Worm (Caenorhabditis elegans) whole organism, early embryonic: ENCODE measurements around the gene Y43F8B.1.
"Not testable (repeated sequence)": the region's sequence is repeated elsewhere in the genome, so short reads cannot be mapped to it uniquely, and the experiment has no call there.

Source experiments
- B0310.2 ChIP-seq: sonication (generic microtip); optimal IDR thresholded peaks from 2 replicates; lab custom pipeline; 2016; ENCODE audit warnings: mild to moderate bottlenecking, missing genetic modification characterization, missing compliant biosample characterization
- F13C5.2 ChIP-seq: sonication (generic microtip); optimal IDR thresholded peaks from 2 replicates; lab custom pipeline; 2017; ENCODE audit warnings: mild to moderate bottlenecking, missing genetic modification characterization, inconsistent platforms, missing compliant biosample characterization
- ama-1 ChIP-seq: fragments of 150-350 bp; optimal IDR thresholded peaks from 2 replicates; lab custom pipeline; 2014
- ceh-13 ChIP-seq: fragments of 200-800 bp; sonication (Bioruptor generic); optimal IDR thresholded peaks from 2 replicates; lab custom pipeline; 2018; ENCODE audit warnings: mild to moderate bottlenecking, missing genetic modification characterization, missing compliant biosample characterization
- ets-7 ChIP-seq: sonication (generic microtip); optimal IDR thresholded peaks from 2 replicates; lab custom pipeline; 2016; ENCODE audit warnings: missing genotype, missing genetic modification characterization, missing compliant biosample characterization
- flt-1 ChIP-seq: fragments of 200-800 bp; sonication (Bioruptor generic); IDR thresholded peaks from 2 replicates; pipeline ENCODE4 v1.3.6; 2022; ENCODE audit warnings: missing genetic modification characterization, missing compliant biosample characterization
- hmbx-1 ChIP-seq: sonication (generic microtip); optimal IDR thresholded peaks from 2 replicates; lab custom pipeline; 2016; ENCODE audit warnings: mild to moderate bottlenecking, missing genetic modification characterization, missing compliant biosample characterization
- hmg-4 ChIP-seq: fragments of 200-800 bp; sonication (Bioruptor generic); optimal IDR thresholded peaks from 2 replicates; lab custom pipeline; 2018; ENCODE audit warnings: mild to moderate bottlenecking, missing genetic modification characterization, missing compliant biosample characterization
- hnd-1 ChIP-seq: sonication (generic microtip); optimal IDR thresholded peaks from 2 replicates; lab custom pipeline; 2016; ENCODE audit warnings: missing genetic modification characterization, missing compliant biosample characterization
- pes-1 ChIP-seq: fragments of 200-800 bp; sonication (Bioruptor generic); IDR thresholded peaks from 2 replicates; pipeline ENCODE4 v1.3.6; 2022; ENCODE audit warnings: missing genetic modification reagents, missing genetic modification characterization, missing compliant biosample characterization
- scrt-1 ChIP-seq: fragments of 200-800 bp; sonication (Bioruptor generic); IDR thresholded peaks from 2 replicates; pipeline ENCODE4 v1.3.6; 2022; ENCODE audit warnings: missing genetic modification characterization, missing compliant biosample characterization
- sea-1 ChIP-seq: fragments of 200-800 bp; sonication (Bioruptor generic); conservative IDR thresholded peaks from 2 replicates; pipeline ENCODE4 v1.3.6; 2022; ENCODE audit warnings: missing genetic modification characterization, missing compliant biosample characterization
- tbx-11 ChIP-seq: fragments of 200-800 bp; sonication (Bioruptor generic); IDR thresholded peaks from 2 replicates; pipeline ENCODE4 v1.3.6; 2022; ENCODE audit warnings: missing genetic modification characterization, missing compliant biosample characterization
- tbx-37 ChIP-seq: fragments of 200-800 bp; sonication (Bioruptor generic); conservative IDR thresholded peaks from 2 replicates; pipeline ENCODE4 v1.3.6; 2022; ENCODE audit warnings: missing genetic modification reagents, missing genetic modification characterization, missing compliant biosample characterization

DNA sequence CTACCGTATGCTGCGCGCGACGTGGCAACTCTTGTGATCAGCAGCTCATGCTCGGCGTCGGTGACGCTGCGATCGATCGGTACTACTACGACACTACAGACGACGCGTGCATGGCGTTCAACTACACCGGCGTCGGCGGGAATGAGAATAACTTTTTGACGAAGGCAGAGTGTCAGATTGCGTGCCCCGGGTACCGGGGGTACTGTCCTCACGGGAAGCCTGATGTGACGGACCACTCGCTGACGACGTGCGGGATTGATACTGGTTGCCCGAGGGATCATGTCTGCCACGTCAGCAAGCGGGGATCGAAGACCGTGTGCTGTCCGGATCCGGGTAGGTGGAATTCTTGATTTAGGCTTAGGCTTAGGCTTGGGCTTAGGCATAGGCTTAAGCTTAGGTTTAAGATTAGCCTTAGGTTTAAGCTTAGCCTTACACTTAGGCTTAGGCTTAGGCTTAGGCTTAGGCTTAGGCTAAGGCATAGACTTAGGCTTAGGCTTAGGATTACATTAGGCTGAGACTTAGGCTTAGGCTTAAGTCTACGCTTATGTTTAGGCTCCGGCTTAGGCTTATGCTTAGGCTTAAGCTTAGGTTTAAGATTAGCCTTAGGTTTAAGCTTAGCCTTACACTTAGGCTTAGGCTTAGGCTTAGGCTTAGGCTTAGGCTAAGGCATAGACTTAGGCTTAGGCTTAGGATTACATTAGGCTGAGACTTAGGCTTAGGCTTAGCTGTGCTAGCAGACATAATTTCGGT lies 28.2 kb downstream of the Y43F8B.1 start:
- TF ChIP-seq ets-7; flt-1 (GFP tag; lab: Robert Waterston, UW); ama-1; F13C5.2 (tag; lab: Kevin White, UChicago); hnd-1 (tag; lab: Kevin White, UChicago); pes-1 (GFP tag; lab: Robert Waterston, UW); ceh-13 (GFP tag; lab: Kevin White, UChicago); tbx-11 (GFP tag; lab: Robert Waterston, UW); sea-1 (GFP tag; lab: Robert Waterston, UW); hmg-4 (GFP tag; lab: Kevin White, UChicago); scrt-1; hmbx-1; tbx-37; B0310.2 (tag; lab: Kevin White, UChicago): not testable (repeated sequence)
